Fruit fly (Drosophila melanogaster) Kc167 (cell line): ENCODE results near the gene CG13716.

ENCODE experiments used
- Sin3A ChIP-seq: fragments of >200 bp; optimal IDR thresholded peaks from 2 replicates; lab custom pipeline; 2018; ENCODE audit warnings: missing external identifiers
- psq ChIP-seq: fragments of >200 bp; optimal IDR thresholded peaks from 2 replicates; lab custom pipeline; 2017; ENCODE audit warnings: missing external identifiers

dm6 chr3L:4618865-4619496 lies 15.6 kb downstream of the CG13716 start:
- no peak for TF ChIP-seq Sin3A (lab: Kevin White, UChicago)
- no peak for TF ChIP-seq psq (lab: Kevin White, UChicago)
